Worm (Caenorhabditis elegans) whole organism, L4 larva: ENCODE results near the gene C08F8.9.

Experiments
- D1046.2 ChIP-seq: fragments of 200-800 bp; sonication (Bioruptor generic); IDR thresholded peaks from 2 replicates; pipeline ENCODE4 v1.3.6; 2022; ENCODE audit warnings: missing genetic modification characterization, missing compliant biosample characterization
- F37D6.2 ChIP-seq: sonication (generic microtip); optimal IDR thresholded peaks from 2 replicates; lab custom pipeline; 2016; ENCODE audit warnings: mild to moderate bottlenecking, missing genetic modification characterization, missing compliant biosample characterization
- F44E2.7 ChIP-seq: fragments of 200-800 bp; sonication (Bioruptor generic); IDR thresholded peaks from 2 replicates; pipeline ENCODE4 v2.1.2; 2022; ENCODE audit warnings: missing genetic modification characterization, missing compliant biosample characterization
- T20F7.1 ChIP-seq: fragments of 200-800 bp; sonication (Bioruptor generic); optimal IDR thresholded peaks from 2 replicates; lab custom pipeline; 2018; ENCODE audit warnings: mild to moderate bottlenecking, missing genetic modification characterization, missing compliant biosample characterization
- Y48G9A.11 ChIP-seq: fragments of 200-800 bp; sonication (Bioruptor generic); IDR thresholded peaks from 2 replicates; pipeline ENCODE4 v1.3.6; 2022; ENCODE audit warnings: missing genetic modification reagents, missing genetic modification characterization, missing compliant biosample characterization
- Y5F2A.4 ChIP-seq: fragments of 200-800 bp; sonication (Bioruptor generic); optimal IDR thresholded peaks from 2 replicates; lab custom pipeline; 2018; ENCODE audit warnings: mild to moderate bottlenecking, missing genetic modification characterization, missing compliant biosample characterization
- Y75B8A.6 ChIP-seq: fragments of 200-800 bp; sonication (Bioruptor generic); IDR thresholded peaks from 2 replicates; pipeline ENCODE4 v1.3.6; 2022; ENCODE audit warnings: missing genetic modification reagents, missing genetic modification characterization, missing compliant biosample characterization
- aha-1 ChIP-seq: fragments of 150-350 bp; peaks from one replicate; lab custom pipeline; 2014; ENCODE audit warnings: missing biosample characterization, missing genetic modification characterization
- attf-4 ChIP-seq: sonication (generic microtip); optimal IDR thresholded peaks from 3 replicates; lab custom pipeline; 2017; ENCODE audit warnings: missing biosample characterization, missing genetic modification characterization
- ceh-20 ChIP-seq: fragments of 200-800 bp; sonication (Bioruptor generic); IDR thresholded peaks from 2 replicates; pipeline ENCODE4 v1.3.6; 2022; ENCODE audit warnings: missing genetic modification reagents, missing genetic modification characterization, missing compliant biosample characterization
- ceh-28 ChIP-seq: fragments of 150-350 bp; optimal IDR thresholded peaks from 2 replicates; lab custom pipeline; 2014; ENCODE audit warnings: missing biosample characterization, missing genetic modification reagents, missing genetic modification characterization
- ceh-62 ChIP-seq: sonication (generic microtip); optimal IDR thresholded peaks from 2 replicates; lab custom pipeline; 2017; ENCODE audit warnings: missing biosample characterization, missing genetic modification characterization
- ces-1 ChIP-seq: fragments of 150-350 bp; sonication (generic microtip); optimal IDR thresholded peaks from 4 replicates; lab custom pipeline; 2014; ENCODE audit warnings: missing biosample characterization, missing genetic modification reagents, missing genetic modification characterization
- daf-12 ChIP-seq: fragments of 150-350 bp; optimal IDR thresholded peaks from 2 replicates; lab custom pipeline; 2014; ENCODE audit warnings: missing biosample characterization, missing genetic modification reagents, missing genetic modification characterization
- dmd-8 ChIP-seq: fragments of 200-800 bp; sonication (Bioruptor generic); IDR thresholded peaks from 2 replicates; pipeline ENCODE4 v1.3.6; 2022; ENCODE audit warnings: missing genetic modification characterization, missing compliant biosample characterization
- dpl-1 ChIP-seq: fragments of 150-350 bp; optimal IDR thresholded peaks from 2 replicates; lab custom pipeline; 2014; ENCODE audit warnings: missing biosample characterization, missing genetic modification reagents, missing genetic modification characterization
- dve-1 ChIP-seq: sonication (generic microtip); optimal IDR thresholded peaks from 2 replicates; lab custom pipeline; 2017; ENCODE audit warnings: antibody characterized with exemption, mild to moderate bottlenecking, missing genetic modification characterization, missing compliant biosample characterization; ENCODE audit not compliant: insufficient read depth
- egl-43 ChIP-seq: fragments of 200-800 bp; sonication (Bioruptor generic); IDR thresholded peaks from 2 replicates; pipeline ENCODE4 v1.3.6; 2022; ENCODE audit warnings: missing genetic modification reagents, missing genetic modification characterization, missing compliant biosample characterization
- gei-8 ChIP-seq: fragments of 200-800 bp; sonication (Bioruptor generic); optimal IDR thresholded peaks from 2 replicates; lab custom pipeline; 2018; ENCODE audit warnings: mild to moderate bottlenecking, missing genetic modification characterization, missing compliant biosample characterization
- hmg-1.1 ChIP-seq: fragments of 200-800 bp; sonication (Bioruptor generic); IDR thresholded peaks from 2 replicates; pipeline ENCODE4 v1.3.6; 2022; ENCODE audit warnings: missing genetic modification reagents, missing genetic modification characterization, missing compliant biosample characterization
- lim-7 ChIP-seq: fragments of 200-800 bp; sonication (Bioruptor generic); IDR thresholded peaks from 2 replicates; pipeline ENCODE4 v1.3.6; 2022; ENCODE audit warnings: missing genetic modification characterization, missing compliant biosample characterization
- lin-39 ChIP-seq: fragments of 150-350 bp; optimal IDR thresholded peaks from 2 replicates; lab custom pipeline; 2014; ENCODE audit warnings: missing biosample characterization, missing genetic modification reagents, missing genetic modification characterization
- madf-5 ChIP-seq, 2 experiments: fragments of 200-800 bp; sonication (Bioruptor generic); IDR thresholded peaks; 2 replicates each; pipeline ENCODE4 v1.3.6; 2022; ENCODE audit warnings: missing compliant biosample characterization in 2 of 2, missing genetic modification characterization in 2 of 2
- mdl-1 ChIP-seq, 2 experiments: fragments of 150-350 bp in 1 of 2; sonication (generic microtip) in 1 of 2; optimal IDR thresholded peaks; 2 replicates each; lab custom pipeline; 2014 to 2017; ENCODE audit warnings: missing biosample characterization in 2 of 2, missing genetic modification characterization in 2 of 2
- mxl-2 ChIP-seq: fragments of 200-800 bp; sonication (Bioruptor generic); conservative IDR thresholded peaks from 2 replicates; pipeline ENCODE4 v1.3.6; 2022; ENCODE audit warnings: missing genetic modification reagents, missing genetic modification characterization, missing compliant biosample characterization
- mxl-3 ChIP-seq: fragments of 200-800 bp; sonication (Bioruptor generic); optimal IDR thresholded peaks from 2 replicates; lab custom pipeline; 2018; ENCODE audit warnings: mild to moderate bottlenecking, missing genetic modification characterization, missing compliant biosample characterization
- nhr-102 ChIP-seq: sonication (generic microtip); optimal IDR thresholded peaks from 2 replicates; lab custom pipeline; 2016; ENCODE audit warnings: mild to moderate bottlenecking, missing genetic modification characterization, moderate library complexity, missing compliant biosample characterization
- nhr-111 ChIP-seq: fragments of 200-800 bp; sonication (Bioruptor generic); optimal IDR thresholded peaks from 2 replicates; lab custom pipeline; 2018; ENCODE audit warnings: mild to moderate bottlenecking, missing genetic modification characterization, missing compliant biosample characterization
- nhr-237 ChIP-seq: sonication (generic microtip); optimal IDR thresholded peaks from 2 replicates; lab custom pipeline; 2017; ENCODE audit warnings: missing biosample characterization, missing genetic modification characterization
- nhr-28 ChIP-seq: fragments of 150-350 bp; optimal IDR thresholded peaks from 2 replicates; lab custom pipeline; 2014; ENCODE audit warnings: missing biosample characterization, missing genetic modification characterization
- nhr-42 ChIP-seq: fragments of 200-800 bp; sonication (Bioruptor generic); IDR thresholded peaks from 2 replicates; pipeline ENCODE4 v1.3.6; 2022; ENCODE audit warnings: missing genetic modification characterization, missing compliant biosample characterization
- nhr-76 ChIP-seq: fragments of 150-350 bp; optimal IDR thresholded peaks from 2 replicates; lab custom pipeline; 2014; ENCODE audit warnings: missing biosample characterization, missing genetic modification characterization
- nhr-77 ChIP-seq: fragments of 150-350 bp; optimal IDR thresholded peaks from 2 replicates; lab custom pipeline; 2014; ENCODE audit warnings: missing biosample characterization, missing genetic modification characterization
- pha-4 ChIP-seq, 2 experiments: fragments of 150-350 bp in 1 of 2; fragments of 200-800 bp in 1 of 2; sonication (Bioruptor generic) in 1 of 2; IDR thresholded peaks in 1 of 2; optimal IDR thresholded peaks in 1 of 2; 2 replicates each; pipeline versions ENCODE4 v1.3.6 to Lab custom; 2014 to 2022; ENCODE audit warnings: missing genetic modification characterization in 2 of 2, missing genetic modification reagents in 2 of 2, missing biosample characterization in 1 of 2, missing compliant biosample characterization in 1 of 2
- pqm-1 ChIP-seq: sonication (generic microtip); optimal IDR thresholded peaks from 2 replicates; lab custom pipeline; 2017; ENCODE audit warnings: missing biosample characterization, missing genetic modification characterization
- saeg-2 ChIP-seq: fragments of 200-800 bp; sonication (Bioruptor generic); IDR thresholded peaks from 2 replicates; pipeline ENCODE4 v1.3.6; 2022; ENCODE audit warnings: missing genetic modification reagents, missing genetic modification characterization, missing compliant biosample characterization
- sdz-12 ChIP-seq: fragments of 200-800 bp; sonication (Bioruptor generic); optimal IDR thresholded peaks from 2 replicates; lab custom pipeline; 2018; ENCODE audit warnings: mild to moderate bottlenecking, missing genetic modification characterization, missing compliant biosample characterization
- skn-1 ChIP-seq: fragments of 150-350 bp; optimal IDR thresholded peaks from 2 replicates; lab custom pipeline; 2014; ENCODE audit warnings: missing biosample characterization, missing genetic modification characterization
- snpc-1.2 ChIP-seq: fragments of 200-800 bp; sonication (Bioruptor generic); IDR thresholded peaks from 2 replicates; pipeline ENCODE4 v1.3.6; 2022; ENCODE audit warnings: missing genetic modification reagents, missing genetic modification characterization, missing compliant biosample characterization
- snpc-4 ChIP-seq: fragments of 150-350 bp; optimal IDR thresholded peaks from 2 replicates; lab custom pipeline; 2014; ENCODE audit warnings: missing biosample characterization, missing genetic modification characterization
- spr-3 ChIP-seq: fragments of 200-800 bp; sonication (Bioruptor generic); optimal IDR thresholded peaks from 2 replicates; lab custom pipeline; 2018; ENCODE audit warnings: mild to moderate bottlenecking, missing genetic modification characterization, missing compliant biosample characterization
- tra-1 ChIP-seq: fragments of 200-800 bp; sonication (Bioruptor generic); IDR thresholded peaks from 2 replicates; pipeline ENCODE4 v1.3.6; 2022; ENCODE audit warnings: missing genetic modification reagents, missing genetic modification characterization, missing compliant biosample characterization
- unc-39 ChIP-seq: sonication (generic microtip); optimal IDR thresholded peaks from 2 replicates; lab custom pipeline; 2017; ENCODE audit warnings: missing biosample characterization, missing genetic modification characterization
- unc-62 ChIP-seq, 3 experiments: fragments of 150-350 bp in 1 of 3; sonication (generic microtip); optimal IDR thresholded peaks in 2 of 3; peaks in 1 of 3; 1 replicate in 1 of 3; 2 replicates in 2 of 3; lab custom pipeline; 2014 to 2017; ENCODE audit warnings: missing biosample characterization in 3 of 3, missing genetic modification characterization in 3 of 3, missing genetic modification reagents in 3 of 3, missing genotype in 1 of 3
- vab-7 ChIP-seq: fragments of 200-800 bp; sonication (Bioruptor generic); IDR thresholded peaks from 2 replicates; pipeline ENCODE4 v1.3.6; 2022; ENCODE audit warnings: missing genetic modification reagents, missing genetic modification characterization, missing compliant biosample characterization
- zag-1 ChIP-seq: fragments of 150-350 bp; optimal IDR thresholded peaks from 2 replicates; lab custom pipeline; 2014; ENCODE audit warnings: missing biosample characterization, missing genetic modification characterization
- zfp-3 ChIP-seq: fragments of 200-800 bp; sonication (Bioruptor generic); conservative IDR thresholded peaks from 2 replicates; pipeline ENCODE4 v1.3.6; 2022; ENCODE audit warnings: missing genetic modification reagents, missing genetic modification characterization, missing compliant biosample characterization
- zip-2 ChIP-seq: fragments of 150-350 bp; optimal IDR thresholded peaks from 2 replicates; lab custom pipeline; 2014; ENCODE audit warnings: missing biosample characterization, missing genetic modification characterization
- ztf-11 ChIP-seq: fragments of 150-350 bp; optimal IDR thresholded peaks from 2 replicates; lab custom pipeline; 2014; ENCODE audit warnings: missing biosample characterization, missing genetic modification characterization

Gene C08F8.9

ce11 chrIV:11149454-11150163 lies 28.8 kb downstream of the C08F8.9 start, which contains the start of the genes F01G4.6 and pfd-1 (continued):
- TF ChIP-seq dve-1 (tag; lab: Kevin White, UChicago) (peak; percentile 99), lim-7 (no peak), spr-3 (GFP tag; lab: Kevin White, UChicago) (no peak), zfp-3 (GFP tag; lab: Robert Waterston, UW) (peak; percentile 65), nhr-76 (tag; lab: Kevin White, UChicago) (peak; percentile 53), tra-1 (0 out of 2 replicates have a peak, but pooled peaks have one; percentile 11), ceh-28 (tag; lab: Kevin White, UChicago) (no peak), daf-12 (tag; lab: Kevin White, UChicago) (no peak), mxl-3 (GFP tag; lab: Kevin White, UChicago) (peak; percentile 48), pqm-1 (tag; lab: Kevin White, UChicago) (peak; percentile 9), F44E2.7 (no peak), Y75B8A.6 (0 out of 2 replicates have a peak, but pooled peaks have one; percentile 47), gei-8 (peak; percentile 45), snpc-1.2 (GFP tag; lab: Robert Waterston, UW) (no peak), madf-5 (GFP tag; IDR thresholded peaks at IDR 0.05; lab: Robert Waterston, UW) (no peak), ztf-11 (no peak), pha-4 (GFP tag; IDR thresholded peaks at IDR 0.05; lab: Robert Waterston, UW) (peak; percentile 85), pha-4 (tag; optimal IDR thresholded peaks at IDR 0.05; lab: Kevin White, UChicago) (peak; percentile 74), ceh-62 (no peak), unc-39 (tag; lab: Kevin White, UChicago) (no peak), nhr-42 (GFP tag; lab: Robert Waterston, UW) (0 out of 2 replicates have a peak, but pooled peaks have one; percentile 11), T20F7.1 (no peak), ceh-20 (GFP tag; lab: Robert Waterston, UW) (peak; percentile 89), saeg-2 (GFP tag; lab: Robert Waterston, UW) (no peak; the same call in 1 of the 2 replicates), mdl-1 (tag; optimal IDR thresholded peaks at IDR 0.05; lab: Kevin White, UChicago) (peak in 1 of 2 experiments; percentile 60), nhr-28 (peak; percentile 87), dpl-1 (GFP tag; lab: Kevin White, UChicago) (peak; percentile 88), zip-2 (peak; percentile 42), zag-1 (tag; lab: Kevin White, UChicago) (peak; percentile 84), ces-1 (peak; percentile 24), nhr-111 (GFP tag; lab: Kevin White, UChicago) (no peak), dmd-8 (GFP tag; lab: Robert Waterston, UW) (no peak), nhr-77 (peak; percentile 94), Y48G9A.11 (GFP tag; lab: Robert Waterston, UW) (no peak), vab-7 (peak; percentile 55; the same call in 1 of the 2 replicates), nhr-102 (tag; lab: Kevin White, UChicago) (peak; percentile 83), egl-43 (GFP tag; lab: Robert Waterston, UW) (0 out of 2 replicates have a peak, but pooled peaks have one; percentile 56), D1046.2 (no peak), lin-39 (tag; lab: Kevin White, UChicago) (no peak), mxl-2 (GFP tag; lab: Robert Waterston, UW) (peak; percentile 66; the same call in 1 of the 2 replicates), Y5F2A.4 (GFP tag; lab: Kevin White, UChicago) (no peak), snpc-4 (no peak), aha-1 (peak; percentile 93), F37D6.2 (peak; percentile 79), unc-62 (GFP tag; optimal IDR thresholded peaks at IDR 0.05 in 1 of 2; lab: Kevin White, UChicago) (peak in 1 of 2 experiments; percentile 21), unc-62 (tag; optimal IDR thresholded peaks at IDR 0.05; lab: Kevin White, UChicago) (no peak), hmg-1.1 (GFP tag; lab: Robert Waterston, UW) (peak; percentile 87), nhr-237 (tag; lab: Kevin White, UChicago) (no peak), sdz-12 (GFP tag; lab: Kevin White, UChicago) (peak; percentile 30), skn-1 (tag; lab: Kevin White, UChicago) (no peak), attf-4 (tag; lab: Kevin White, UChicago) (no peak)
